Worm (Caenorhabditis elegans) whole organism, mixed stage, embryonic: Measurements from ENCODE around the gene dot-1.5.

ENCODE experiments used
- bed-3 ChIP-seq: fragments of 200-800 bp; sonication (Bioruptor generic); optimal IDR thresholded peaks from 3 replicates; lab custom pipeline; 2018; ENCODE audit warnings: mild to moderate bottlenecking, missing genetic modification characterization, moderate library complexity, missing compliant biosample characterization
- blmp-1 ChIP-seq: fragments of 150-350 bp; optimal IDR thresholded peaks from 2 replicates; lab custom pipeline; 2014; ENCODE audit warnings: missing biosample characterization, missing genetic modification characterization
- ceh-83 ChIP-seq: fragments of 200-800 bp; sonication (Bioruptor generic); optimal IDR thresholded peaks from 2 replicates; lab custom pipeline; 2018; ENCODE audit warnings: mild to moderate bottlenecking, missing genetic modification characterization, missing compliant biosample characterization
- elt-3 ChIP-seq: fragments of 150-350 bp; optimal IDR thresholded peaks from 2 replicates; lab custom pipeline; 2014; ENCODE audit warnings: missing biosample characterization, missing genetic modification characterization
- flh-1 ChIP-seq: fragments of 200-800 bp; sonication (Bioruptor generic); optimal IDR thresholded peaks from 2 replicates; lab custom pipeline; 2018; ENCODE audit warnings: mild to moderate bottlenecking, missing genetic modification characterization, moderate library complexity, missing compliant biosample characterization
- hlh-1 ChIP-seq: fragments of 150-350 bp; optimal IDR thresholded peaks from 2 replicates; lab custom pipeline; 2014; ENCODE audit warnings: missing biosample characterization, missing genetic modification reagents, missing genetic modification characterization
- mep-1 ChIP-seq: fragments of 150-350 bp; optimal IDR thresholded peaks from 2 replicates; lab custom pipeline; 2017; ENCODE audit warnings: missing biosample characterization, missing genetic modification reagents, missing genetic modification characterization, inconsistent platforms
- nhr-12 ChIP-seq: fragments of 150-350 bp; optimal IDR thresholded peaks from 2 replicates; lab custom pipeline; 2014; ENCODE audit warnings: missing biosample characterization, missing genetic modification characterization
- nhr-237 ChIP-seq: fragments of 150-350 bp; optimal IDR thresholded peaks from 2 replicates; lab custom pipeline; 2014; ENCODE audit warnings: missing biosample characterization, missing genetic modification characterization
- nhr-28 ChIP-seq: fragments of 150-350 bp; optimal IDR thresholded peaks from 2 replicates; lab custom pipeline; 2014; ENCODE audit warnings: missing biosample characterization, missing genetic modification characterization
- unc-39 ChIP-seq: fragments of 150-350 bp; optimal IDR thresholded peaks from 2 replicates; lab custom pipeline; 2014; ENCODE audit warnings: missing biosample characterization, missing genetic modification characterization
- zip-8 ChIP-seq: fragments of 150-350 bp; optimal IDR thresholded peaks from 2 replicates; lab custom pipeline; 2014; ENCODE audit warnings: missing biosample characterization, missing genetic modification characterization
- ztf-11 ChIP-seq: fragments of 150-350 bp; optimal IDR thresholded peaks from 2 replicates; lab custom pipeline; 2014; ENCODE audit warnings: missing biosample characterization, missing genetic modification characterization

DNA sequence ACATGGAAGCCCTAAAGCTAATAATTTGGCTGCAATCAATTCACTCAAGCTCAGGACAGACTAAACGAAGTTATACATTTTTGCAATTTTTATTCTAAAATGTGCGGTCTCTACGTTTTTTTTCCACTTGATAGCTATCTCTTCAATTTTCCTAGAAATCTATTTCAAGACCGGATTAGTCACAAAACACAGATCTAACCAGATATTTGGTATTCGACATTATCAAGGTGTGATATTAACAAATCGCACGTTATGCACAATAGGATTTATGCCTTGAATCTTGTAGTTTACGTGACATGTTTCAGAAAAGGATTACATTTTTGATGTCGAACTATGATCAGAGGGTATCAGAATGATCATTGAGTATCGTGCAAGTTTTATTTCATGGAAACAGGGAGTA, 15.8 kb upstream of the dot-1.5 start:
- TF ChIP-seq ztf-11 (no peak), bed-3 (GFP tag; lab: Kevin White, UChicago) (no peak), elt-3 (tag; lab: Kevin White, UChicago) (no peak), nhr-28 (tag; lab: Kevin White, UChicago) (no peak), blmp-1 (tag; lab: Kevin White, UChicago) (no peak), nhr-12 (tag; lab: Kevin White, UChicago) (no peak), ceh-83 (GFP tag; lab: Kevin White, UChicago) (no peak), mep-1 (tag; lab: Kevin White, UChicago) (no peak), nhr-237 (tag; lab: Kevin White, UChicago) (no peak), flh-1 (no peak), zip-8 (no peak), hlh-1 (no peak), unc-39 (tag; lab: Kevin White, UChicago) (no peak)
